Worm (Caenorhabditis elegans) whole organism, L3 larva: Measurements from ENCODE around the gene lips-3.

Source experiments
- R02D3.7 ChIP-seq: fragments of 150-350 bp; optimal IDR thresholded peaks from 2 replicates; lab custom pipeline; 2014; ENCODE audit warnings: missing biosample characterization, missing genetic modification characterization
- ZK546.5 ChIP-seq: sonication (generic microtip); optimal IDR thresholded peaks from 2 replicates; lab custom pipeline; 2017; ENCODE audit warnings: missing biosample characterization, missing genetic modification characterization
- ceh-82 ChIP-seq: fragments of 150-350 bp; optimal IDR thresholded peaks from 2 replicates; lab custom pipeline; 2014; ENCODE audit warnings: missing biosample characterization, missing genetic modification characterization
- daf-12 ChIP-seq: fragments of 150-350 bp; optimal IDR thresholded peaks from 2 replicates; lab custom pipeline; 2014; ENCODE audit warnings: missing biosample characterization, missing genetic modification reagents, missing genetic modification characterization
- egl-27 ChIP-seq: sonication (generic microtip); optimal IDR thresholded peaks from 4 replicates; lab custom pipeline; 2017; ENCODE audit warnings: missing biosample characterization, missing genetic modification reagents, missing genetic modification characterization
- egl-5 ChIP-seq: fragments of 150-350 bp; optimal IDR thresholded peaks from 2 replicates; lab custom pipeline; 2017; ENCODE audit warnings: missing biosample characterization, missing genetic modification reagents, missing genetic modification characterization, inconsistent platforms
- elt-3 ChIP-seq, 3 experiments: fragments of 150-350 bp in 1 of 3; sonication (generic microtip) in 2 of 3; optimal IDR thresholded peaks; 2 replicates in 2 of 3; 4 replicates in 1 of 3; lab custom pipeline; 2014 to 2017; ENCODE audit warnings: missing biosample characterization in 3 of 3, missing genetic modification characterization in 3 of 3
- fkh-10 ChIP-seq: sonication (generic microtip); optimal IDR thresholded peaks from 2 replicates; lab custom pipeline; 2017; ENCODE audit warnings: missing biosample characterization, missing genetic modification reagents, missing genetic modification characterization
- hmg-11 ChIP-seq: sonication (generic microtip); optimal IDR thresholded peaks from 2 replicates; lab custom pipeline; 2016; ENCODE audit warnings: missing genetic modification characterization, missing compliant biosample characterization
- lin-15B ChIP-seq: fragments of 150-350 bp; optimal IDR thresholded peaks from 2 replicates; lab custom pipeline; 2014; ENCODE audit warnings: missing biosample characterization, missing genetic modification characterization
- mdl-1 ChIP-seq: fragments of 150-350 bp; optimal IDR thresholded peaks from 2 replicates; lab custom pipeline; 2014; ENCODE audit warnings: missing biosample characterization, missing genetic modification characterization
- mml-1 ChIP-seq: fragments of 150-350 bp; sonication (generic microtip); optimal IDR thresholded peaks from 3 replicates; lab custom pipeline; 2014; ENCODE audit warnings: missing biosample characterization, missing genetic modification characterization
- nfya-1 ChIP-seq: sonication (generic microtip); optimal IDR thresholded peaks from 2 replicates; lab custom pipeline; 2017; ENCODE audit warnings: missing genetic modification characterization, mild to moderate bottlenecking, missing compliant biosample characterization, antibody characterized with exemption, moderate library complexity; ENCODE audit not compliant: insufficient read depth
- nhr-23 ChIP-seq: fragments of 150-350 bp; optimal IDR thresholded peaks from 2 replicates; lab custom pipeline; 2014; ENCODE audit warnings: missing biosample characterization, missing genetic modification reagents, missing genetic modification characterization
- nhr-25 ChIP-seq: sonication (generic microtip); optimal IDR thresholded peaks from 2 replicates; lab custom pipeline; 2017; ENCODE audit warnings: missing biosample characterization, missing genetic modification characterization
- nhr-43 ChIP-seq: sonication (generic microtip); optimal IDR thresholded peaks from 2 replicates; lab custom pipeline; 2016; ENCODE audit warnings: mild to moderate bottlenecking, missing genetic modification characterization, missing compliant biosample characterization; ENCODE audit not compliant: poor library complexity, severe bottlenecking
- nhr-77 ChIP-seq: fragments of 150-350 bp; optimal IDR thresholded peaks from 2 replicates; lab custom pipeline; 2014; ENCODE audit warnings: missing biosample characterization, missing genetic modification characterization
- pha-4 ChIP-seq: fragments of 150-350 bp; optimal IDR thresholded peaks from 2 replicates; lab custom pipeline; 2014; ENCODE audit warnings: missing biosample characterization, missing genetic modification reagents, missing genetic modification characterization
- pqm-1 ChIP-seq: fragments of 150-350 bp; optimal IDR thresholded peaks from 2 replicates; lab custom pipeline; 2017; ENCODE audit warnings: missing biosample characterization, missing genetic modification characterization, inconsistent platforms
- skn-1 ChIP-seq: fragments of 150-350 bp; optimal IDR thresholded peaks from 2 replicates; lab custom pipeline; 2014; ENCODE audit warnings: missing biosample characterization, missing genetic modification characterization
- snpc-4 ChIP-seq: fragments of 150-350 bp; optimal IDR thresholded peaks from 2 replicates; lab custom pipeline; 2014; ENCODE audit warnings: missing biosample characterization, missing genetic modification characterization
- tbx-2 ChIP-seq: sonication (generic microtip); optimal IDR thresholded peaks from 2 replicates; lab custom pipeline; 2016; ENCODE audit warnings: mild to moderate bottlenecking, missing genetic modification characterization, missing compliant biosample characterization
- unc-39 ChIP-seq: sonication (generic microtip); optimal IDR thresholded peaks from 4 replicates; lab custom pipeline; 2017; ENCODE audit warnings: missing biosample characterization, missing genetic modification characterization
- zag-1 ChIP-seq: fragments of 150-350 bp; optimal IDR thresholded peaks from 2 replicates; lab custom pipeline; 2014; ENCODE audit warnings: missing biosample characterization, missing genetic modification characterization
- ztf-4 ChIP-seq: fragments of 150-350 bp; optimal IDR thresholded peaks from 2 replicates; lab custom pipeline; 2014; ENCODE audit warnings: missing biosample characterization, missing genetic modification characterization

lips-3 gene

ce11 chrIII:4600139-4600762 is 16.1 kb upstream of the lips-3 start, which contains the start of gene mab-21:
mab-21 (plus strand) TSS chrIII:4600753.
- TF ChIP-seq egl-27 (tag; lab: Kevin White, UChicago) (no peak), unc-39 (tag; lab: Kevin White, UChicago) (no peak), nhr-25 (tag; lab: Kevin White, UChicago) (peak; percentile 5), nhr-43 (tag; lab: Kevin White, UChicago) (no peak), tbx-2 (tag; lab: Kevin White, UChicago) (no peak), nhr-23 (tag; lab: Kevin White, UChicago) (peak; percentile 0), elt-3 (tag; optimal IDR thresholded peaks at IDR 0.05; lab: Kevin White, UChicago) (peak in 1 of 3 experiments; percentile 34)

ce11 chrIII:4601286-4601685 is 15.0 kb upstream of the lips-3 start:
- TF ChIP-seq ceh-82 (tag; lab: Kevin White, UChicago) (no peak), nfya-1 (tag; lab: Kevin White, UChicago) (no peak), skn-1 (tag; lab: Kevin White, UChicago) (no peak)

ce11 chrIII:4603837-4604236 is 12.5 kb upstream of the lips-3 start:
- TF ChIP-seq ztf-4 (no peak), mdl-1 (tag; lab: Kevin White, UChicago) (no peak), mml-1 (no peak), daf-12 (tag; lab: Kevin White, UChicago) (no peak), egl-5 (peak; percentile 93), pqm-1 (tag; lab: Kevin White, UChicago) (no peak), R02D3.7 (tag; lab: Kevin White, UChicago) (no peak), ZK546.5 (tag; lab: Kevin White, UChicago) (no peak)

ce11 chrIII:4612334-4612953 is 3.9 kb upstream of the lips-3 start, which contains the start of gene sel-2:
sel-2 (minus strand) TSS chrIII:4612384.
- peak; percentile 39 for TF ChIP-seq nhr-25 (tag; lab: Kevin White, UChicago)
- TF ChIP-seq snpc-4 (tag; lab: Kevin White, UChicago) = peak; percentile 65
- peak; percentile 61 for TF ChIP-seq hmg-11
- TF ChIP-seq nfya-1 (tag; lab: Kevin White, UChicago) = peak; percentile 36
- TF ChIP-seq ztf-4 = no peak
- TF ChIP-seq nhr-23 (tag; lab: Kevin White, UChicago) = no peak
- peak; percentile 0 for TF ChIP-seq lin-15B (tag; lab: Kevin White, UChicago)
- TF ChIP-seq pha-4 (tag; lab: Kevin White, UChicago) = peak; percentile 57
- TF ChIP-seq, all 47 proteins: peak for 6

ce11 chrIII:4622375-4623130 is 6.2 kb downstream of the lips-3 start, which contains the start of gene lron-5:
lron-5 (plus strand) TSS chrIII:4623029.
- TF ChIP-seq nhr-77 (tag; lab: Kevin White, UChicago) = no peak
- peak; percentile 60 for TF ChIP-seq fkh-10 (GFP tag; lab: Kevin White, UChicago)

ce11 chrIII:4626148-4626922 is 10.0 kb downstream of the lips-3 start:
- TF ChIP-seq zag-1 (tag; lab: Kevin White, UChicago) (no peak), fkh-10 (GFP tag; lab: Kevin White, UChicago) (peak; percentile 93)
- TF ChIP-seq, all 47 proteins: peak for 1
